Fruit fly (Drosophila melanogaster): Measurements from ENCODE around the gene JMJD6.
A peak's percentile ranks its signal among the peaks of the same experiment; 100 is the strongest.

JMJD6 gene

DNA sequence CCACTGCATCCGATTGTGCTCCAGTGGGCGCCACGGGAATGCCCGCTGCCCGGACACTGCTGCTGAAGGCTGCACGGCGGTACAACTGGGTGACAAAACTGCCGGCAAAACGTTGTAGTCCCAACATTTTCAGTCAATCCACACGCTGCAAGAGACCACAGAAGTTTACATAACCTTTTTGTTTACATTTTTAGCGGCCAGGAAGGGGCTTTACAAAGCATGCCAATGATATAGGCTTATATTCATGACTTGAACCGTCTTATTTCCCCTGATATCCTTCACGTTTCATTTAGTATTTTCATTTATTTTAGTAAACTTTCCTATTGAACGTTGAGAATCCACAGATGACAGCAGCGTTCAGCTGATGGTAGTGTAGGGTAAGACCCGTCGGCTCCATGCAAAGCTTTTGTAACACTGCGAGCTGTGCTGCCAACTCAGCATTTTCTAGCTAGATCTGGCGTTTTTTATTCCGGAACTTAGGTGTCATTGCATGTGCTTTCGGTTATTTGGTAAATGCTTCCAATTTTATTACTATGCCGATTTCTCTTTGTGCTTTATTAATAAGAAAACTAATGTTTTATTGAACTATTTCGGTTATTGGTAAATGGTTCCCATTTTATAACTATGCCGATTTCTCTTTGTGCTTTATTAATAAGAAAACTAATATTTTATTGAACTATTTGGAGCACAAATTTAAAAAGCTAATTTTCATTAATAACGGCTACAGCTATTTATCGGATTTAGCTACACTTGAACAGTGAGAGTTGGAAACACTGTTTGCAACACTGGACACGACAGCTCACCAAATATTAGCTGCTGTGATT is 48.6 kb upstream of the JMJD6 start, which contains the start of the genes CG13850 and lqfR (continued):
- peak; percentile 21 for TF ChIP-seq CG3838 (GFP tag; optimal IDR thresholded peaks at IDR 0.05)
- TF ChIP-seq sima (GFP tag; optimal IDR thresholded peaks at IDR 0.05) = no peak
- no peak for TF ChIP-seq CG31388 (GFP tag; optimal IDR thresholded peaks at IDR 0.05)
- TF ChIP-seq CG8944 (GFP tag; optimal IDR thresholded peaks at IDR 0.05) = peak; percentile 72
- TF ChIP-seq Hr51 (GFP tag; optimal IDR thresholded peaks at IDR 0.05) = peak in 1 of 2 experiments; percentile 80
- TF ChIP-seq zf30C (GFP tag; optimal IDR thresholded peaks at IDR 0.05) = no peak
- peak; percentile 71 for TF ChIP-seq YL-1 (GFP tag; optimal IDR thresholded peaks at IDR 0.05)
- TF ChIP-seq Rfx (GFP tag; IDR thresholded peaks at IDR 0.05) = peak; percentile 86
- peak; percentile 47 for TF ChIP-seq da (GFP tag; optimal IDR thresholded peaks at IDR 0.05)
- TF ChIP-seq Rx (GFP tag; IDR thresholded peaks at IDR 0.05) = no peak
- peak; percentile 71 for TF ChIP-seq Meics (GFP tag; optimal IDR thresholded peaks at IDR 0.05)
- TF ChIP-seq toy (GFP tag; IDR thresholded peaks at IDR 0.05) = no peak
- TF ChIP-seq Bteb2 (GFP tag; optimal IDR thresholded peaks at IDR 0.05) = peak; percentile 84
- TF ChIP-seq shn (GFP tag; optimal IDR thresholded peaks at IDR 0.05) = peak; percentile 83
- peak; percentile 3 for TF ChIP-seq CG1603 (tag; optimal IDR thresholded peaks at IDR 0.05)
- TF ChIP-seq Sry-β (GFP tag; optimal IDR thresholded peaks at IDR 0.05) = peak; percentile 97
- peak; percentile 44 for TF ChIP-seq CG8281 (tag; optimal IDR thresholded peaks at IDR 0.05)
- TF ChIP-seq H15 (GFP tag; IDR thresholded peaks at IDR 0.05) = no peak; the same call in 1 of the 3 replicates
- TF ChIP-seq Sry-δ (GFP tag; optimal IDR thresholded peaks at IDR 0.05) = peak; percentile 50
- peak; percentile 70 for TF ChIP-seq CG12104 (GFP tag; optimal IDR thresholded peaks at IDR 0.05)
- no peak for TF ChIP-seq CG4730 (GFP tag; IDR thresholded peaks at IDR 0.05)
- peak; percentile 58 for TF ChIP-seq cwo (GFP tag; optimal IDR thresholded peaks at IDR 0.05)
- TF ChIP-seq Gsc (GFP tag; IDR thresholded peaks at IDR 0.05) = no peak
- peak; percentile 41; the same call in 1 of the 2 replicates for TF ChIP-seq CG32532 (GFP tag; IDR thresholded peaks at IDR 0.05)
- peak; percentile 12 for TF ChIP-seq CG10565 (GFP tag; optimal IDR thresholded peaks at IDR 0.05)
- no peak for TF ChIP-seq zen2 (GFP tag; IDR thresholded peaks at IDR 0.05; ENCODE audit: partially characterized antibody)
- TF ChIP-seq sr (GFP tag; IDR thresholded peaks at IDR 0.05) = no peak
- TF ChIP-seq Vsx1 (GFP tag; optimal IDR thresholded peaks at IDR 0.05) = peak; percentile 87
- TF ChIP-seq bsh (GFP tag; optimal IDR thresholded peaks at IDR 0.05) = peak in 1 of 2 experiments; percentile 38
- TF ChIP-seq fd96Cb (tag; optimal IDR thresholded peaks at IDR 0.05) = peak; percentile 58
- TF ChIP-seq Lhr (GFP tag; optimal IDR thresholded peaks at IDR 0.05) = peak; percentile 53
- TF ChIP-seq Usf (GFP tag; optimal IDR thresholded peaks at IDR 0.05) = peak; percentile 73
- TF ChIP-seq CG4360 (GFP tag; IDR thresholded peaks at IDR 0.05) = no peak
- TF ChIP-seq Dbx (GFP tag; IDR thresholded peaks at IDR 0.05) = peak; percentile 69
- TF ChIP-seq ewg (GFP tag; optimal IDR thresholded peaks at IDR 0.05) = peak; percentile 65
- no peak for TF ChIP-seq tio (GFP tag; optimal IDR thresholded peaks at IDR 0.05)
- peak; percentile 79 for TF ChIP-seq Abd-B (GFP tag; optimal IDR thresholded peaks at IDR 0.05)
- no peak for TF ChIP-seq ro (GFP tag; IDR thresholded peaks at IDR 0.05)
- TF ChIP-seq TFAM (GFP tag; optimal IDR thresholded peaks at IDR 0.05) = no peak
- peak; percentile 68 for TF ChIP-seq bab2 (GFP tag; optimal IDR thresholded peaks at IDR 0.05)
- peak; percentile 79 for TF ChIP-seq maf-S (GFP tag; optimal IDR thresholded peaks at IDR 0.05)
- peak; percentile 36; the same call in 1 of the 2 replicates for TF ChIP-seq Dref (GFP tag; IDR thresholded peaks at IDR 0.05)
- peak; percentile 57 for TF ChIP-seq CG6765 (GFP tag; optimal IDR thresholded peaks at IDR 0.05)
- no peak for TF ChIP-seq inv (GFP tag; IDR thresholded peaks at IDR 0.05; ENCODE audit: partially characterized antibody)
- peak; percentile 84 for TF ChIP-seq trem (tag; optimal IDR thresholded peaks at IDR 0.05)
- peak; percentile 37; the same call in 1 of the 3 replicates for TF ChIP-seq ci (GFP tag; IDR thresholded peaks at IDR 0.05)
- TF ChIP-seq br (optimal IDR thresholded peaks at IDR 0.05) = no peak
- TF ChIP-seq Atf3 (GFP tag; optimal IDR thresholded peaks at IDR 0.05) = peak; percentile 37
- TF ChIP-seq CG10543 (GFP tag; optimal IDR thresholded peaks at IDR 0.05) = peak; percentile 82

Measured in whole organism, embryonic.